Fruit fly (Drosophila melanogaster): ENCODE measurements around the gene Wdr24.

Gene Wdr24

DNA sequence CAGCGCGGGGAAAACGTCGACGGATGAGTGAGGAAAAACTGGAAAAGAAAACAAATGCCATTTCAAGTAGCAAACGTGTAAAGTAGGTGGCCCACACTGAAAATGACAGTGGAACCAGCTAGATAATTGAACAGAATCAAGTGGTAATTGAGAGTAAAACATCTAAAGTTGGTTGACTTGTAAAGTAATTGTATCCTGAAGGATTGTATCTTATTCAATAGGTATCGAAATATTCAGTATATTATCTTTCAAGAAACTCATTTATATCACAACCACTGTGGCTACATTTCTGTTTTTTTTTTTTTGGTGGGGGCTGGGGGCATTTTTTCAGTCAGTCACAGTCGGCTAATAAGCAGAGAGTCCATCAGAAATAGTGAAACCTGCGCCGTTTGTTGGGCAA lies 45.7 kb downstream of the Wdr24 start:
- no peak for TF ChIP-seq CG17801 (GFP tag; optimal IDR thresholded peaks at IDR 0.05; ENCODE audit: partially characterized antibody)

DNA sequence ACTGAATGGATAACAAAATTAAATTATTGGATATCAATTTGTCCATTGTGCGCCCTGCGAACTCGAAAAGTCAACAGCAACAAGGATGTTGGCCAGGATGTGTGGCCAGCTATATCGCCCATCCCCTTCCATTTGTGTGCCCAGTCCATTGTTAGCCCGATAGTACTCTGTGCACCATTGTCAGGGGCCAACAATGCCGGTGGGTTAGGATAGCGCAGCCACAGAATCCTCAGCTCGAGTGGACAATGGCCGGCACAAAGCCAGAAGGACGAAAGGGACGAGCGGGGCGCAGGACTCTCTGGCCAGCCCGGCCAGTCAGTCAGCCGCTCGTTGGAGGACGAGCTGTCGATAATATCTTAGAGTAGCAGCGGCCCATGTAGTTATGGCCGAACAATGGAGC lies 47.1 kb downstream of the Wdr24 start:
- TF ChIP-seq CG17801 (GFP tag; optimal IDR thresholded peaks at IDR 0.05; ENCODE audit: partially characterized antibody) = no peak

DNA sequence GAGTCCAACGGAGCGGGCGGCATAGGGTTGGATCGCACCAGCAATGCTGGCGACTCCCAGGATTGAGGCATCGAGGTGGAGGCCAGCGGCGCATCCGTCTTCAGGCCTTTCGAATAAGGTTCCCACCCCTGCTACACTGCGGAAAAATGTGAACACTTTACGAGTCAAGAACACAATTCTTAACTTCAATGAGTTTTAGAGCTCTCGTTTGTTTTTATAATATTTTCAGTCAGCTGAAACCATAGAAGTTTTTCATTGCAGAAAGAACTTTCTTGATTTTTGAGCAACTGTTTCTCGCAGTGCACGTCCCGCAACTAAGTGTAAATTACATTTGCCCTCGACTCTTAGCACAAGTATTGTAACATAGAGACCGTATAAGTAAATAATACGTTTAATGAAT lies 48.5 kb downstream of the Wdr24 start:
- TF ChIP-seq CG17801 (GFP tag; optimal IDR thresholded peaks at IDR 0.05; ENCODE audit: partially characterized antibody) = no peak

DNA sequence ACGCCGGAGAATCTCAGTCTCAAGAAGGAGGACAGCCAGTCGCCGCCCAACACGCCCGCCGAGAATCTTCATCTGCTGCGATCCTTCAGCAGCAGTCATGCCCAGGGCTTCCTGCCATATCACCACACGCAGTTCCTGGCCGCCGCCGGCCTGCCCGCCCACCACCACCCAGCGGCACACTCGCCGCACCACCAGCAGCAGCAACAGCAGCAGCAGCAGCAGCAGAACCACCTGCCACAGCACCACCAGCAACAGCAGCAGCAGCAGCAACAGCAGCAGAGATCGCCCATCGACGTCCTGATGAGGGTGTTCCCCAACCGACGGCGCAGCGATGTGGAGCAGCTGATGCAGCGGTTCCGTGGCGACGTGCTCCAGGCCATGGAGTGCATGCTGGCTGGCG lies 49.1 kb downstream of the Wdr24 start:
- TF ChIP-seq CG17801 (GFP tag; optimal IDR thresholded peaks at IDR 0.05; ENCODE audit: partially characterized antibody) = no peak

DNA sequence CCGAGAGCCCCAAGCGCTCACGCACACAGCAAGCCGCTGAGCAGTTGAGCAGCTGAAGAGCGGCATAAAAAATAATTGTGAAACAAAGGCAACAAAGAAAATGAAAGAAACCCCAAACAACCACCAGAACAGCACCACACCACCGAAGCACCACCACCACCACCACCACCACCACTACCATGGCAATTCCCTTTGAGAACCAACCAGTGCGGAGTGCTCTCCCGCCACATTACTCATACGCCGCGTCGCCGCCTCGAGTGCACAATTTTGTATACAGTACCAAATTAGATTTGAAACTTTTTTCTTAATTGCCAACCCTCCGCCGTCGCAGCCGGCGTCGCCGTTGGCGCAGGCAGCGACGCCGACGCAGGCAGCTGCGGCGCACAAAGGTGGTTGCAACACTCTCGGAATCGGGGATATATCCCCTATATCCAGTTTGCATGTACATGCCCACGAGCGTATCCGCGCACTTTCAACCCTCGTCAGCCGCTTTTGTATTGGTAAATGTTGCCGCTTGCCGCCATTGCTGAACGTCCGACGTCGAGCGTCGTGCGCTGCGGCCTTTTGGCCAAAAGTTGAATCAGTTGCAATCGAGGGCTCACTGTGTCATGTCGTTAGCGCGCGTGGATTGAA lies 52.8 kb downstream of the Wdr24 start, which contains the start of gene dmrt99B:
Gene dmrt99B (plus strand): TSS at position 583 of the 633 bp plus-strand sequence.
- TF ChIP-seq CG17801 (GFP tag; optimal IDR thresholded peaks at IDR 0.05; ENCODE audit: partially characterized antibody) = no peak

Measured in ovary, adult (tissue).